Fruit fly (Drosophila melanogaster) Kc167 (cell line): ENCODE results near the gene Oct-TyrR.

Source experiments
- Myc ChIP-seq: fragments of >200 bp; optimal IDR thresholded peaks from 2 replicates; lab custom pipeline; 2017; ENCODE audit warnings: missing external identifiers
- Sin3A ChIP-seq: fragments of >200 bp; optimal IDR thresholded peaks from 2 replicates; lab custom pipeline; 2018; ENCODE audit warnings: missing external identifiers
- h ChIP-seq: fragments of >200 bp; optimal IDR thresholded peaks from 3 replicates; lab custom pipeline; 2018; ENCODE audit warnings: missing external identifiers
- insv ChIP-seq: fragments of >200 bp; optimal IDR thresholded peaks from 3 replicates; lab custom pipeline; 2018; ENCODE audit warnings: missing external identifiers
- psq ChIP-seq: fragments of >200 bp; optimal IDR thresholded peaks from 2 replicates; lab custom pipeline; 2017; ENCODE audit warnings: missing external identifiers
- ttk ChIP-seq: sonication (Bioruptor generic); optimal IDR thresholded peaks from 2 replicates; lab custom pipeline; 2017; ENCODE audit warnings: missing external identifiers

dm6 chr3L:22053343-22053742 lies 18.5 kb downstream of the Oct-TyrR start:
- TF ChIP-seq psq (lab: Kevin White, UChicago) (no peak), Myc (lab: Kevin White, UChicago) (no peak), insv (lab: Kevin White, UChicago) (no peak), h (lab: Kevin White, UChicago) (no peak), Sin3A (lab: Kevin White, UChicago) (no peak), ttk (lab: Kevin White, UChicago) (no peak)
